Worm (Caenorhabditis elegans) whole organism, L4 larva: ENCODE data around the gene lgc-46.

Experiments
- D1046.2 ChIP-seq: fragments of 200-800 bp; sonication (Bioruptor generic); IDR thresholded peaks from 2 replicates; pipeline ENCODE4 v1.3.6; 2022; ENCODE audit warnings: missing genetic modification characterization, missing compliant biosample characterization
- F10B5.3 ChIP-seq: sonication (generic microtip); optimal IDR thresholded peaks from 2 replicates; lab custom pipeline; 2016; ENCODE audit warnings: mild to moderate bottlenecking, missing genetic modification characterization, missing compliant biosample characterization
- F44E2.7 ChIP-seq: fragments of 200-800 bp; sonication (Bioruptor generic); IDR thresholded peaks from 2 replicates; pipeline ENCODE4 v2.1.2; 2022; ENCODE audit warnings: missing genetic modification characterization, missing compliant biosample characterization
- Y48G9A.11 ChIP-seq: fragments of 200-800 bp; sonication (Bioruptor generic); IDR thresholded peaks from 2 replicates; pipeline ENCODE4 v1.3.6; 2022; ENCODE audit warnings: missing genetic modification reagents, missing genetic modification characterization, missing compliant biosample characterization
- Y5F2A.4 ChIP-seq: fragments of 200-800 bp; sonication (Bioruptor generic); optimal IDR thresholded peaks from 2 replicates; lab custom pipeline; 2018; ENCODE audit warnings: mild to moderate bottlenecking, missing genetic modification characterization, missing compliant biosample characterization
- ZK337.2 ChIP-seq: fragments of 200-800 bp; sonication (Bioruptor generic); IDR thresholded peaks from 2 replicates; pipeline ENCODE4 v1.3.6; 2022; ENCODE audit warnings: missing genetic modification reagents, missing genetic modification characterization, missing compliant biosample characterization
- aha-1 ChIP-seq: fragments of 150-350 bp; peaks from one replicate; lab custom pipeline; 2014; ENCODE audit warnings: missing biosample characterization, missing genetic modification characterization
- ama-1 ChIP-seq: fragments of 150-350 bp; optimal IDR thresholded peaks from 2 replicates; lab custom pipeline; 2014; ENCODE audit warnings: inconsistent platforms, mixed read lengths
- arid-1 ChIP-seq: fragments of 200-800 bp; sonication (Bioruptor generic); conservative IDR thresholded peaks from 2 replicates; pipeline ENCODE4 v1.3.6; 2022; ENCODE audit warnings: missing genetic modification reagents, missing genetic modification characterization, missing compliant biosample characterization
- ceh-20 ChIP-seq: fragments of 200-800 bp; sonication (Bioruptor generic); IDR thresholded peaks from 2 replicates; pipeline ENCODE4 v1.3.6; 2022; ENCODE audit warnings: missing genetic modification reagents, missing genetic modification characterization, missing compliant biosample characterization
- ceh-28 ChIP-seq: fragments of 150-350 bp; optimal IDR thresholded peaks from 2 replicates; lab custom pipeline; 2014; ENCODE audit warnings: missing biosample characterization, missing genetic modification reagents, missing genetic modification characterization
- ceh-32 ChIP-seq: sonication (generic microtip); optimal IDR thresholded peaks from 2 replicates; lab custom pipeline; 2016; ENCODE audit warnings: mild to moderate bottlenecking, missing genetic modification characterization, missing compliant biosample characterization; ENCODE audit not compliant: poor library complexity
- daf-16 ChIP-seq, 3 experiments: sonication (generic microtip); optimal IDR thresholded peaks; 2 replicates each; lab custom pipeline; 2016 to 2017; ENCODE audit warnings: missing genetic modification characterization in 3 of 3, missing genetic modification reagents in 3 of 3, mild to moderate bottlenecking in 2 of 3, missing compliant biosample characterization in 2 of 3, missing biosample characterization in 1 of 3, moderate library complexity in 1 of 3
- daf-8 ChIP-seq: fragments of 200-800 bp; sonication (Bioruptor generic); IDR thresholded peaks from 2 replicates; pipeline ENCODE4 v1.3.6; 2022; ENCODE audit warnings: missing genetic modification characterization, missing compliant biosample characterization
- dmd-6 ChIP-seq: fragments of 200-800 bp; sonication (Bioruptor generic); IDR thresholded peaks from 2 replicates; pipeline ENCODE4 v1.3.6; 2022; ENCODE audit warnings: missing genetic modification reagents, missing genetic modification characterization, missing compliant biosample characterization
- dmd-8 ChIP-seq: fragments of 200-800 bp; sonication (Bioruptor generic); IDR thresholded peaks from 2 replicates; pipeline ENCODE4 v1.3.6; 2022; ENCODE audit warnings: missing genetic modification characterization, missing compliant biosample characterization
- duxl-1 ChIP-seq: sonication (generic microtip); optimal IDR thresholded peaks from 2 replicates; lab custom pipeline; 2016; ENCODE audit warnings: mild to moderate bottlenecking, missing genetic modification characterization, moderate library complexity, missing compliant biosample characterization; ENCODE audit not compliant: poor library complexity
- dve-1 ChIP-seq: sonication (generic microtip); optimal IDR thresholded peaks from 2 replicates; lab custom pipeline; 2017; ENCODE audit warnings: antibody characterized with exemption, mild to moderate bottlenecking, missing genetic modification characterization, missing compliant biosample characterization; ENCODE audit not compliant: insufficient read depth
- egl-43 ChIP-seq: fragments of 200-800 bp; sonication (Bioruptor generic); IDR thresholded peaks from 2 replicates; pipeline ENCODE4 v1.3.6; 2022; ENCODE audit warnings: missing genetic modification reagents, missing genetic modification characterization, missing compliant biosample characterization
- gei-8 ChIP-seq: fragments of 200-800 bp; sonication (Bioruptor generic); optimal IDR thresholded peaks from 2 replicates; lab custom pipeline; 2018; ENCODE audit warnings: mild to moderate bottlenecking, missing genetic modification characterization, missing compliant biosample characterization
- hif-1 ChIP-seq, 2 experiments: sonication (generic microtip); optimal IDR thresholded peaks; 2 replicates each; lab custom pipeline; 2016 to 2017; ENCODE audit warnings: missing compliant biosample characterization in 2 of 2, missing genetic modification characterization in 2 of 2, missing genetic modification reagents in 2 of 2, missing genotype in 2 of 2, mild to moderate bottlenecking in 1 of 2
- hlh-11 ChIP-seq: fragments of 200-800 bp; sonication (Bioruptor generic); optimal IDR thresholded peaks from 2 replicates; lab custom pipeline; 2018; ENCODE audit warnings: mild to moderate bottlenecking, missing genetic modification characterization, missing compliant biosample characterization
- hlh-30 ChIP-seq: sonication (generic microtip); optimal IDR thresholded peaks from 2 replicates; lab custom pipeline; 2017; ENCODE audit warnings: antibody characterized with exemption, mild to moderate bottlenecking, missing genetic modification characterization, missing compliant biosample characterization; ENCODE audit not compliant: insufficient read depth
- lim-7 ChIP-seq: fragments of 200-800 bp; sonication (Bioruptor generic); IDR thresholded peaks from 2 replicates; pipeline ENCODE4 v1.3.6; 2022; ENCODE audit warnings: missing genetic modification characterization, missing compliant biosample characterization
- lin-1 ChIP-seq: fragments of 200-800 bp; sonication (Bioruptor generic); IDR thresholded peaks from 2 replicates; pipeline ENCODE4 v1.3.6; 2022; ENCODE audit warnings: missing genetic modification reagents, missing genetic modification characterization, missing compliant biosample characterization
- lin-29 ChIP-seq: fragments of 200-800 bp; sonication (Bioruptor generic); IDR thresholded peaks from 2 replicates; pipeline ENCODE4 v1.3.6; 2022; ENCODE audit warnings: missing genetic modification reagents, missing genetic modification characterization, missing compliant biosample characterization
- lin-38 ChIP-seq: fragments of 200-800 bp; sonication (Bioruptor generic); IDR thresholded peaks from 2 replicates; pipeline ENCODE4 v1.3.6; 2022; ENCODE audit warnings: missing genetic modification reagents, missing genetic modification characterization, missing compliant biosample characterization
- lir-3 ChIP-seq: sonication (generic microtip); optimal IDR thresholded peaks from 2 replicates; lab custom pipeline; 2016; ENCODE audit warnings: mild to moderate bottlenecking, missing genetic modification characterization, missing compliant biosample characterization
- lsy-2 ChIP-seq, 2 experiments: fragments of 150-350 bp in 1 of 2; sonication (generic microtip) in 1 of 2; optimal IDR thresholded peaks; 2 replicates each; lab custom pipeline; 2014 to 2017; ENCODE audit warnings: missing biosample characterization in 2 of 2, missing genetic modification characterization in 2 of 2
- mdl-1 ChIP-seq, 2 experiments: fragments of 150-350 bp in 1 of 2; sonication (generic microtip) in 1 of 2; optimal IDR thresholded peaks; 2 replicates each; lab custom pipeline; 2014 to 2017; ENCODE audit warnings: missing biosample characterization in 2 of 2, missing genetic modification characterization in 2 of 2
- mdt-29 ChIP-seq: fragments of 200-800 bp; sonication (Bioruptor generic); IDR thresholded peaks from 2 replicates; pipeline ENCODE4 v1.3.6; 2022; ENCODE audit warnings: missing genetic modification reagents, missing genetic modification characterization, missing compliant biosample characterization
- mes-2 ChIP-seq: sonication (generic microtip); optimal IDR thresholded peaks from 2 replicates; lab custom pipeline; 2016; ENCODE audit warnings: missing genotype, mild to moderate bottlenecking, missing genetic modification characterization, missing compliant biosample characterization; ENCODE audit not compliant: poor library complexity, severe bottlenecking
- mxl-3 ChIP-seq: fragments of 200-800 bp; sonication (Bioruptor generic); optimal IDR thresholded peaks from 2 replicates; lab custom pipeline; 2018; ENCODE audit warnings: mild to moderate bottlenecking, missing genetic modification characterization, missing compliant biosample characterization
- nhr-11 ChIP-seq: fragments of 150-350 bp; optimal IDR thresholded peaks from 2 replicates; lab custom pipeline; 2014; ENCODE audit warnings: missing biosample characterization, missing genetic modification characterization
- nhr-41 ChIP-seq: fragments of 200-800 bp; sonication (Bioruptor generic); IDR thresholded peaks from 2 replicates; pipeline ENCODE4 v1.3.6; 2022; ENCODE audit warnings: missing genetic modification reagents, missing genetic modification characterization, missing compliant biosample characterization
- nhr-6 ChIP-seq: fragments of 150-350 bp; optimal IDR thresholded peaks from 2 replicates; lab custom pipeline; 2014; ENCODE audit warnings: missing biosample characterization, missing genetic modification characterization
- pha-4 ChIP-seq, 2 experiments: fragments of 150-350 bp in 1 of 2; fragments of 200-800 bp in 1 of 2; sonication (Bioruptor generic) in 1 of 2; IDR thresholded peaks in 1 of 2; optimal IDR thresholded peaks in 1 of 2; 2 replicates each; pipeline versions ENCODE4 v1.3.6 to Lab custom; 2014 to 2022; ENCODE audit warnings: missing genetic modification characterization in 2 of 2, missing genetic modification reagents in 2 of 2, missing biosample characterization in 1 of 2, missing compliant biosample characterization in 1 of 2
- rbr-2 ChIP-seq: sonication (generic microtip); optimal IDR thresholded peaks from 2 replicates; lab custom pipeline; 2016; ENCODE audit warnings: missing genotype, missing genetic modification characterization, missing compliant biosample characterization
- saeg-2 ChIP-seq: fragments of 200-800 bp; sonication (Bioruptor generic); IDR thresholded peaks from 2 replicates; pipeline ENCODE4 v1.3.6; 2022; ENCODE audit warnings: missing genetic modification reagents, missing genetic modification characterization, missing compliant biosample characterization
- sdz-12 ChIP-seq: fragments of 200-800 bp; sonication (Bioruptor generic); optimal IDR thresholded peaks from 2 replicates; lab custom pipeline; 2018; ENCODE audit warnings: mild to moderate bottlenecking, missing genetic modification characterization, missing compliant biosample characterization
- skn-1 ChIP-seq: fragments of 150-350 bp; optimal IDR thresholded peaks from 2 replicates; lab custom pipeline; 2014; ENCODE audit warnings: missing biosample characterization, missing genetic modification characterization
- snpc-1.2 ChIP-seq: fragments of 200-800 bp; sonication (Bioruptor generic); IDR thresholded peaks from 2 replicates; pipeline ENCODE4 v1.3.6; 2022; ENCODE audit warnings: missing genetic modification reagents, missing genetic modification characterization, missing compliant biosample characterization
- tra-1 ChIP-seq: fragments of 200-800 bp; sonication (Bioruptor generic); IDR thresholded peaks from 2 replicates; pipeline ENCODE4 v1.3.6; 2022; ENCODE audit warnings: missing genetic modification reagents, missing genetic modification characterization, missing compliant biosample characterization
- vab-7 ChIP-seq: fragments of 200-800 bp; sonication (Bioruptor generic); IDR thresholded peaks from 2 replicates; pipeline ENCODE4 v1.3.6; 2022; ENCODE audit warnings: missing genetic modification reagents, missing genetic modification characterization, missing compliant biosample characterization
- zfp-2 ChIP-seq: sonication (generic microtip); optimal IDR thresholded peaks from 2 replicates; lab custom pipeline; 2016; ENCODE audit warnings: mild to moderate bottlenecking, missing genetic modification characterization, missing compliant biosample characterization
- ztf-11 ChIP-seq: fragments of 150-350 bp; optimal IDR thresholded peaks from 2 replicates; lab custom pipeline; 2014; ENCODE audit warnings: missing biosample characterization, missing genetic modification characterization

Gene lgc-46

ce11 chrIII:1125494-1125893 lies 10.3 kb downstream of the lgc-46 start:
- TF ChIP-seq ztf-11 (tag; lab: Kevin White, UChicago): no peak
- no peak for TF ChIP-seq ama-1
- TF ChIP-seq ceh-28 (tag; lab: Kevin White, UChicago): peak; percentile 79

- peak; percentile 76 for TF ChIP-seq lin-38 (GFP tag; lab: Robert Waterston, UW)
- peak; percentile 50 for TF ChIP-seq rbr-2 (tag; lab: Kevin White, UChicago)
- TF ChIP-seq dve-1 (tag; lab: Kevin White, UChicago): peak; percentile 60
- peak; percentile 29 for TF ChIP-seq gei-8 (GFP tag; lab: Kevin White, UChicago)
- peak; percentile 85; the same call in 1 of the 2 replicates for TF ChIP-seq D1046.2 (GFP tag; lab: Robert Waterston, UW)
- peak; percentile 6 for TF ChIP-seq nhr-6
- TF ChIP-seq sdz-12: peak; percentile 63
- TF ChIP-seq mdt-29 (GFP tag; lab: Robert Waterston, UW): 0 out of 2 replicates have a peak, but pooled peaks have one; percentile 27
- TF ChIP-seq lim-7 (GFP tag; lab: Robert Waterston, UW): peak; percentile 67; the same call in 1 of the 2 replicates
- no peak for TF ChIP-seq mdl-1 (tag; optimal IDR thresholded peaks at IDR 0.05; lab: Kevin White, UChicago)
- TF ChIP-seq lir-3 (tag; lab: Kevin White, UChicago): no peak
- no peak for TF ChIP-seq dmd-8 (GFP tag; lab: Robert Waterston, UW)
- peak; percentile 25 for TF ChIP-seq Y5F2A.4 (GFP tag; lab: Kevin White, UChicago)
- TF ChIP-seq ceh-20 (GFP tag; lab: Robert Waterston, UW): peak; percentile 50; the same call in 1 of the 2 replicates
- peak; percentile 92 for TF ChIP-seq aha-1 (tag; lab: Kevin White, UChicago)
- peak; percentile 48; the same call in 1 of the 2 replicates for TF ChIP-seq tra-1 (GFP tag; lab: Robert Waterston, UW)
- no peak for TF ChIP-seq daf-8 (GFP tag; lab: Robert Waterston, UW)
- TF ChIP-seq hlh-30 (tag; lab: Kevin White, UChicago): peak; percentile 72
- no peak for TF ChIP-seq ztf-11 (tag; lab: Kevin White, UChicago)
- TF ChIP-seq mxl-3: peak; percentile 34
- TF ChIP-seq nhr-11 (tag; lab: Kevin White, UChicago): no peak
- TF ChIP-seq dmd-6 (GFP tag; lab: Robert Waterston, UW): peak; percentile 69
- no peak for TF ChIP-seq ceh-32
- TF ChIP-seq egl-43: peak; percentile 85
- no peak for TF ChIP-seq lin-29 (GFP tag; lab: Robert Waterston, UW)
- TF ChIP-seq F44E2.7 (GFP tag; lab: Robert Waterston, UW): no peak
- TF ChIP-seq F10B5.3 (tag; lab: Kevin White, UChicago): no peak
- no peak for TF ChIP-seq zfp-2 (tag; lab: Kevin White, UChicago)
- no peak for TF ChIP-seq lin-1 (GFP tag; lab: Robert Waterston, UW)
- peak; percentile 71; the same call in 1 of the 2 replicates for TF ChIP-seq vab-7
- peak in 1 of 2 experiments; percentile 45 for TF ChIP-seq daf-16 (GFP tag; optimal IDR thresholded peaks at IDR 0.05; lab: Kevin White, UChicago)
- peak; percentile 57 for TF ChIP-seq daf-16 (tag; optimal IDR thresholded peaks at IDR 0.05; lab: Kevin White, UChicago)
- TF ChIP-seq skn-1: no peak
- peak in 1 of 2 experiments; percentile 11 for TF ChIP-seq hif-1 (tag; optimal IDR thresholded peaks at IDR 0.05; lab: Kevin White, UChicago)
- 0 out of 2 replicates have a peak, but pooled peaks have one; percentile 29 for TF ChIP-seq ZK337.2 (GFP tag; lab: Robert Waterston, UW)
- peak; percentile 61; the same call in 1 of the 2 replicates for TF ChIP-seq nhr-41 (GFP tag; lab: Robert Waterston, UW)
- TF ChIP-seq mes-2: peak; percentile 86
- no peak for TF ChIP-seq saeg-2
- peak; percentile 68 for TF ChIP-seq duxl-1 (tag; lab: Kevin White, UChicago)
- peak; percentile 67 for TF ChIP-seq Y48G9A.11 (GFP tag; lab: Robert Waterston, UW)
- peak; percentile 53 for TF ChIP-seq pha-4 (GFP tag; IDR thresholded peaks at IDR 0.05; lab: Robert Waterston, UW)
- TF ChIP-seq pha-4 (tag; optimal IDR thresholded peaks at IDR 0.05; lab: Kevin White, UChicago): no peak
- peak in 1 of 2 experiments; percentile 60 for TF ChIP-seq lsy-2 (tag; optimal IDR thresholded peaks at IDR 0.05; lab: Kevin White, UChicago)
- TF ChIP-seq snpc-1.2: peak; percentile 43; the same call in 1 of the 2 replicates
- 0 out of 2 replicates have a peak, but pooled peaks have one; percentile 48 for TF ChIP-seq arid-1 (GFP tag; lab: Robert Waterston, UW)
- TF ChIP-seq hlh-11 (tag; lab: Kevin White, UChicago): peak; percentile 49
These were observed 13.6 kb downstream of the lgc-46 start for ce11 chrIII:1122239-1122638.
